Worm (Caenorhabditis elegans): Measurements from ENCODE around the gene cox-10.

DNA sequence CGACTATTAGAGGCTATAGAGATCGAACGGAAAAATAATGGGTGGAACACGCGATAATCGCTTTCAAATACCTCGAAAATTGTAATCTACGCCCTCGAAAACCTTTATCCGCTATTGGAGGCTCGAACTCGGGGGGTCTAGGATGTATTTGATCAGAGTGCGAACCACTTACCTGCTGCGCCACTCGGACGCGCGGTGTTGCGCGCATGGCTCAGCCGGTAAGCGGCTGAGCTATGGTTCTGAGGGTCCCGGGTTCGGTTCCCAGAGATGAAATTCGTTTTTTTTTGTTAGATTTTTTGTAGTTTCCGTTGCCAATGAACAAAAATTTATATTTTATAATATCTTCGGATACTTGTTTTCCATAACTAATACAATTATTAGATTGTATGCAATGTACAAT, 11.6 kb upstream of the cox-10 start:
- TF ChIP-seq B0310.2 (tag; optimal IDR thresholded peaks at IDR 0.05) (no peak), ets-7 (tag; optimal IDR thresholded peaks at IDR 0.05) (no peak), ama-1 (optimal IDR thresholded peaks at IDR 0.05) (no peak), ceh-13 (GFP tag; optimal IDR thresholded peaks at IDR 0.05) (no peak), hmbx-1 (tag; optimal IDR thresholded peaks at IDR 0.05) (no peak), hnd-1 (tag; optimal IDR thresholded peaks at IDR 0.05) (no peak), hmg-4 (GFP tag; optimal IDR thresholded peaks at IDR 0.05) (no peak), scrt-1 (GFP tag; IDR thresholded peaks at IDR 0.05) (no peak), tra-4 (tag; optimal IDR thresholded peaks at IDR 0.05) (no peak)
